Worm (Caenorhabditis elegans) whole organism, midembryonic: ENCODE measurements around the gene nlp-16.

Experiments used
- T22C8.4 ChIP-seq: fragments of 200-800 bp; sonication (Bioruptor generic); IDR thresholded peaks from 2 replicates; pipeline ENCODE4 v1.3.6; 2022; ENCODE audit warnings: missing genetic modification characterization, missing compliant biosample characterization
- cog-1 ChIP-seq: sonication (generic microtip); optimal IDR thresholded peaks from 2 replicates; lab custom pipeline; 2016; ENCODE audit warnings: missing genetic modification characterization, missing compliant biosample characterization
- flt-1 ChIP-seq: fragments of 200-800 bp; sonication (Bioruptor generic); IDR thresholded peaks from 2 replicates; pipeline ENCODE4 v1.3.6; 2022; ENCODE audit warnings: missing genetic modification characterization, missing compliant biosample characterization
- klf-2 ChIP-seq: fragments of 200-800 bp; sonication (Bioruptor generic); conservative IDR thresholded peaks from 2 replicates; pipeline ENCODE4 v1.3.6; 2022; ENCODE audit warnings: missing genetic modification reagents, missing genetic modification characterization, missing compliant biosample characterization
- med-1 ChIP-seq: sonication (generic microtip); optimal IDR thresholded peaks from 2 replicates; lab custom pipeline; 2017; ENCODE audit warnings: missing genetic modification characterization, mild to moderate bottlenecking, missing compliant biosample characterization, antibody characterized with exemption, missing genetic modification reagents; ENCODE audit not compliant: insufficient read depth
- ref-1 ChIP-seq: fragments of 200-800 bp; sonication (Bioruptor generic); conservative IDR thresholded peaks from 2 replicates; pipeline ENCODE4 v1.3.6; 2022; ENCODE audit warnings: missing genetic modification reagents, missing genetic modification characterization, missing compliant biosample characterization
- ztf-23 ChIP-seq: fragments of 200-800 bp; sonication (Bioruptor generic); IDR thresholded peaks from 2 replicates; pipeline ENCODE4 v1.3.6; 2022; ENCODE audit warnings: missing genetic modification reagents, missing genetic modification characterization, missing compliant biosample characterization
- ztf-29 ChIP-seq: fragments of 200-800 bp; sonication (Bioruptor generic); IDR thresholded peaks from 2 replicates; pipeline ENCODE4 v1.3.6; 2022; ENCODE audit warnings: missing genetic modification reagents, missing genetic modification characterization, missing compliant biosample characterization

DNA sequence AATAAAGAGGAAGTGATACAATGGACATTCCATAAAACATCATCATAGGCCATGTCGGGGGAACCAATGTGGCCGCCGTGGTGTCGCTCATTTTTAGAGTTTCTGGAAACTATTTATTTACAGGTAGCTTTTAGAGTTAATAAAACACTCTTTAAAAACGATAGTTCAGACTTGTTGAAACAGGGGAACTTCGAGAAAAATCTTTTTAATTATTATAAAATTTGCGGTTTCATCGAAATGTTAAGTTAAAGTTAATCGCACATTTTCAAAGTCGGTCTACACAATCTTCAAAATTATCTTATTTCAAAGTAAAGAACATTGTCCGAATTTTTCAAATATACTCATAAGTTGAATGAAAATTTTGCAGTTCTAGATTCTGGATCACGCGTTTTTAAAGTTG, 24.6 kb upstream of the nlp-16 start, which contains the start of gene ops-1:
- TF ChIP-seq klf-2 (GFP tag; lab: Robert Waterston, UW) (no peak), flt-1 (no peak), ztf-23 (GFP tag; lab: Robert Waterston, UW) (no peak), cog-1 (no peak), T22C8.4 (GFP tag; lab: Robert Waterston, UW) (no peak), ref-1 (GFP tag; lab: Robert Waterston, UW) (no peak), ztf-29 (no peak), med-1 (no peak)
